Worm (Caenorhabditis elegans): ENCODE results near the gene R09D1.13.

The R09D1.13 gene

DNA sequence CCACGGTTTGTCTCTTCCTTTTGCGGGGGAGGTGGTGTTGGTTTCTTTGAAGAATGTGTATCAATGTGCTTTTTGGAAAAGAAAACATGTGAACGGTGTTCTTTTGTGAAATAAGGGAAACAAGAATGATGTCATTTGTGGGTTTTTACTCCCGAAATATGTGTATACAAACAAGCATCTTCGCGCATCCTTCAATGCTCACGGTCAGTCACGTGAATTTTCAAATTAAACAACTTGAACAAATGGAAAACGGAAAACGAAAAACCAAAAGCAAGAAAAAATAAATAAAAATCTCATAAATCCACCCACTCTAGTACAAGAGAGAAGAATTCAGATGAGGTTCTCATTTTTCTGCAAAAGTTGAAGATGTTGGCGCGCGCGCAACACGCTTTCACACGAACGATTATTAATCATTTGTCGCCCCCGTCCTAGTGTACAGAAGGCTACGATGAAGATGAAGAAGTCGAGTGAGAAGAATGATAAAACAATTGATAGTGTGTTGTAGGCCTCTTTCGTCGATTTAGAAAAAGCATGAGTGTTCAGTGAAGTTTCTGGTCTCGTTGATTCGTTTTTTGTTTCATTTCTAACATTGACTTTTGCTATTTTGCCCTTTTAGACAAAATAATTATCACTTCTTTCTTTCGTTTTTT lies 39.9 kb upstream of the R09D1.13 start:
- TF ChIP-seq blmp-1 (tag; optimal IDR thresholded peaks at IDR 0.05) (peak; percentile 45), nhr-71 (tag; optimal IDR thresholded peaks at IDR 0.05) (peak; percentile 12), aly-2 (tag; optimal IDR thresholded peaks at IDR 0.05) (no peak), tbx-2 (tag; optimal IDR thresholded peaks at IDR 0.05) (peak; percentile 22), ceh-8 (GFP tag; optimal IDR thresholded peaks at IDR 0.05) (no peak), ztf-4 (tag; optimal IDR thresholded peaks at IDR 0.05) (no peak), lin-14 (GFP tag; optimal IDR thresholded peaks at IDR 0.05) (peak; percentile 59)

DNA sequence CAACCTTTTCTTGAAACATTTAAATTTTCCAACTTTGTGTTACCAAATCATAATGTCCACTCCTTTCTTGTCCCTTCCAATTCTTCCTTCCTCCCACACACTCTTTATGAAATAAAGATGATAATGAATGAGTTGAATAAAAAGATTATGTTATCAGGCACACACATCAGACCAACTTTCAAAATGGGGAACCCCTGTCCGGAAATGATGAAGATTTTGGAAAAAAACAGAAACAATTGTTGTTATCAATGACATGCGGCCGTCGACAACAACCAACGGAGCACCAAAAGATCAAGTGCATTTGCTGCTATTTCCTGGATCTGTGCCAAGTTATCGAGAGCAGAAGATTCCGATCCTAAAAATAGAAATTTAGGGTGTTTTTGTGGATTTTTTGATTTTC lies 38.1 kb upstream of the R09D1.13 start:
- TF ChIP-seq efl-1 (optimal IDR thresholded peaks at IDR 0.05) (no peak), efl-1 (GFP tag; optimal IDR thresholded peaks at IDR 0.05 in 1 of 2) (peak in 1 of 2 experiments; percentile 33), elt-2 (tag; optimal IDR thresholded peaks at IDR 0.05) (peak; percentile 41), egl-27 (tag; optimal IDR thresholded peaks at IDR 0.05) (no peak), snpc-4 (tag; optimal IDR thresholded peaks at IDR 0.05) (no peak), sptf-1 (tag; optimal IDR thresholded peaks at IDR 0.05) (no peak), grh-1 (GFP tag; IDR thresholded peaks at IDR 0.05) (no peak)

DNA sequence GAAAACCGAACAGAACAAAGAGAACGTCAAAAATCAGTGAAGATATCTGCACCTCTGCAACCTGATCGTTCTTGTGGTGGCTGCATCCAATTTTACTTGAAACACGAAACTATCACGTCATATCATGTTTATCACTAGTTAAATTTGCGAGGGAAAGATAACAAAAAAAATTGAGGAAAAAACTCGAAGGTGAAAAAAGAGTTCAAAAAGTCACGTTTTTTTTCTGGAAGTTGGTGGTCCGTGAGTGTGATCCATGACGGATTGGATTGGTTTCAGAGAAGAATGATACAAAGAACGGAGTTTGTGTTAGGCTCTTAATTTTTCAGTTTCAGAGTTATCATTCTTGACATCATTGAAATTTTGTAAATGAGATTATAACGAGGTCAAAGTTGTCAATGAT lies 37.3 kb upstream of the R09D1.13 start:
- TF ChIP-seq fkh-4 (tag; optimal IDR thresholded peaks at IDR 0.05; ENCODE audit: borderline replicate concordance) = no peak
- TF ChIP-seq alr-1 (tag; optimal IDR thresholded peaks at IDR 0.05; ENCODE audit: borderline replicate concordance) = no peak
- no peak for TF ChIP-seq hpl-2 (GFP tag; optimal IDR thresholded peaks at IDR 0.05)
- TF ChIP-seq swsn-7 (tag; optimal IDR thresholded peaks at IDR 0.05) = no peak
- no peak for TF ChIP-seq nhr-76 (tag; optimal IDR thresholded peaks at IDR 0.05)

DNA sequence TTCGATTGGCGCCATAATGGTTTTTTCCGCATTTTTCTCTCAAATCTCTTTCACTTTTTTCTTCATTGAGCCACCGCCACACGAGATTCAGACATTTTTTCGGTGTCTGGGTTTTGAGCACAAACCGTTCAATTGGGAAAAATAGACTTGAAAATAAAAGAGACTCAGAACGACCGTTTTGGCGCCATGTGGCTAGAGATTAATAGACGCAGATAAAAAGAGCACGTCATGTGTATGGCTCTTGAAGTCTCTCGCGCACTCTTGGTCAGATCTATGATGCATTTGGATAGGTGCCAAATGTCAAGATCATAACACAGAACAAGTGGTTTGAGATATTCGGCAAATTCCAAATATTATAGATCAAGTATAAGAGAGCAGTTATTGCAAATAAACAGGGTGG lies 36.2 kb upstream of the R09D1.13 start:
- TF ChIP-seq nhr-71 (tag; optimal IDR thresholded peaks at IDR 0.05) (peak; percentile 72), dsc-1 (tag; optimal IDR thresholded peaks at IDR 0.05) (no peak), mdl-1 (tag; optimal IDR thresholded peaks at IDR 0.05) (peak in 1 of 2 experiments; percentile 14), tbx-2 (tag; optimal IDR thresholded peaks at IDR 0.05) (peak; percentile 75), F16B12.6 (tag; optimal IDR thresholded peaks at IDR 0.05) (no peak), lsy-2 (tag; optimal IDR thresholded peaks at IDR 0.05) (peak in 1 of 2 experiments; percentile 40), aha-1 (tag; optimal IDR thresholded peaks at IDR 0.05) (no peak), skn-1 (tag; optimal IDR thresholded peaks at IDR 0.05) (no peak), dpl-1 (GFP tag; optimal IDR thresholded peaks at IDR 0.05) (peak in 1 of 3 experiments; percentile 2), efl-1 (optimal IDR thresholded peaks at IDR 0.05) (peak in 1 of 2 experiments; percentile 18), efl-1 (GFP tag; optimal IDR thresholded peaks at IDR 0.05 in 1 of 2) (no peak), ces-1 (GFP tag; optimal IDR thresholded peaks at IDR 0.05) (no peak), fos-1 (tag; optimal IDR thresholded peaks at IDR 0.05) (no peak), nhr-20 (tag; optimal IDR thresholded peaks at IDR 0.05) (peak; percentile 42), pax-3 (tag; optimal IDR thresholded peaks at IDR 0.05) (no peak), egl-27 (tag; optimal IDR thresholded peaks at IDR 0.05) (peak in 1 of 2 experiments; percentile 30), nhr-77 (tag; optimal IDR thresholded peaks at IDR 0.05) (peak; percentile 66), C16A3.4 (tag; optimal IDR thresholded peaks at IDR 0.05) (no peak), lin-14 (GFP tag; optimal IDR thresholded peaks at IDR 0.05) (peak; percentile 60), nhr-19 (GFP tag; conservative IDR thresholded peaks at IDR 0.05) (peak; percentile 28; the same call in 1 of the 2 replicates)

DNA sequence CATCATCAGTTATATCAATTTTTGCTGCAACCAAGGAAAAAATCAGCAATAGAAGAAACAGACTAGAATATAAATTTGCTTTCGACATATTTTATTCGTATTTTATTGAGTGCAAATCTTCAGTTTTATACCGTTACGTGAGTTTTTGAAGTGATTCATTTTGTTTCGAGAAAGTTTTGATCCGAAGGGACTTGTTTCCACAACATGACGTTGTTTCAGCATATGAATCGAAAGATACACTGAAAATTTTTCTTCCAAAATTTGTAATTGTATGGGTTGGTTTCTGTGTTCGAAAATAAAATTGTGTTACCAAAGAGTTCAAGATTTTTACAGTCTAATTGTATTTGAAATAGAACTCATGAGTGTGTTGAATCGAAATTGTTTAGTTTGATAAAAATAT lies 34.7 kb upstream of the R09D1.13 start, which contains the start of gene T19H5.7:
TSS of gene T19H5.7 (minus strand) at position 101 of the 400 bp plus-strand sequence.
- TF ChIP-seq dsc-1 (tag; optimal IDR thresholded peaks at IDR 0.05) = no peak
- TF ChIP-seq fkh-4 (tag; optimal IDR thresholded peaks at IDR 0.05; ENCODE audit: borderline replicate concordance) = no peak
- no peak for TF ChIP-seq unc-130 (tag; optimal IDR thresholded peaks at IDR 0.05)
- no peak for TF ChIP-seq pqm-1 (tag; optimal IDR thresholded peaks at IDR 0.05)
- no peak for TF ChIP-seq rnt-1 (tag; optimal IDR thresholded peaks at IDR 0.05)
- TF ChIP-seq nhr-76 (tag; optimal IDR thresholded peaks at IDR 0.05) = no peak
- TF ChIP-seq elt-2 (tag; optimal IDR thresholded peaks at IDR 0.05) = no peak
- no peak for TF ChIP-seq ces-1 (GFP tag; optimal IDR thresholded peaks at IDR 0.05)
- no peak for TF ChIP-seq ztf-11 (tag; optimal IDR thresholded peaks at IDR 0.05)
- no peak for TF ChIP-seq xbp-1 (tag; optimal IDR thresholded peaks at IDR 0.05)
- no peak for TF ChIP-seq nhr-77 (tag; optimal IDR thresholded peaks at IDR 0.05)
- no peak for TF ChIP-seq nhr-47 (tag; optimal IDR thresholded peaks at IDR 0.05)
- no peak for TF ChIP-seq egl-13 (tag; optimal IDR thresholded peaks at IDR 0.05)
- TF ChIP-seq swsn-7 (tag; optimal IDR thresholded peaks at IDR 0.05) = no peak
- TF ChIP-seq tlp-1 (tag; optimal IDR thresholded peaks at IDR 0.05) = no peak
- no peak for TF ChIP-seq unc-86 (tag; optimal IDR thresholded peaks at IDR 0.05)
- TF ChIP-seq mdl-1 (tag; optimal IDR thresholded peaks at IDR 0.05) = no peak
- no peak for TF ChIP-seq lir-3 (tag; optimal IDR thresholded peaks at IDR 0.05; ENCODE audit: poor library complexity)
- no peak for TF ChIP-seq C34B4.2 (tag; optimal IDR thresholded peaks at IDR 0.05)
- no peak for TF ChIP-seq ztf-4 (tag; optimal IDR thresholded peaks at IDR 0.05)

All from whole organism, L1 larva.